Fruit fly (Drosophila melanogaster) whole organism, embryonic: Measurements from ENCODE around the gene CG13403.

Experiments
- CG6272 ChIP-seq: fragments of 200-800 bp; sonication (Bioruptor generic); IDR thresholded peaks from 2 replicates; pipeline ENCODE4 v1.3.6; 2022; ENCODE audit warnings: missing biosample characterization, missing genetic modification characterization
- Drgx ChIP-seq: fragments of 200-800 bp; sonication (Bioruptor generic); IDR thresholded peaks from 2 replicates; pipeline ENCODE4 v1.3.6; 2022; ENCODE audit warnings: missing biosample characterization, missing genetic modification characterization
- HHEX ChIP-seq: fragments of 200-800 bp; sonication (Bioruptor generic); optimal IDR thresholded peaks from 3 replicates; lab custom pipeline; 2017; ENCODE audit warnings: missing biosample characterization, mild to moderate bottlenecking, missing genetic modification characterization, missing genetic modification reagents
- Poxn ChIP-seq: fragments of 200-800 bp; sonication (Bioruptor generic); IDR thresholded peaks from 2 replicates; pipeline ENCODE4 v1.3.6; 2022; ENCODE audit warnings: missing biosample characterization, missing genetic modification characterization
- bcd ChIP-seq: fragments of 200-800 bp; sonication (Bioruptor generic); optimal IDR thresholded peaks from 2 replicates; lab custom pipeline; 2017; ENCODE audit warnings: missing biosample characterization, mild to moderate bottlenecking, missing genetic modification characterization
- chm ChIP-seq: fragments of 200-800 bp; sonication (Bioruptor generic); IDR thresholded peaks from 2 replicates; pipeline ENCODE4 v1.3.6; 2022; ENCODE audit warnings: missing biosample characterization, missing genetic modification characterization
- fd102C ChIP-seq: fragments of 200-800 bp; sonication (Bioruptor generic); optimal IDR thresholded peaks from 2 replicates; lab custom pipeline; 2018; ENCODE audit warnings: missing biosample characterization, mild to moderate bottlenecking, missing genetic modification characterization, moderate library complexity

The CG13403 gene

DNA sequence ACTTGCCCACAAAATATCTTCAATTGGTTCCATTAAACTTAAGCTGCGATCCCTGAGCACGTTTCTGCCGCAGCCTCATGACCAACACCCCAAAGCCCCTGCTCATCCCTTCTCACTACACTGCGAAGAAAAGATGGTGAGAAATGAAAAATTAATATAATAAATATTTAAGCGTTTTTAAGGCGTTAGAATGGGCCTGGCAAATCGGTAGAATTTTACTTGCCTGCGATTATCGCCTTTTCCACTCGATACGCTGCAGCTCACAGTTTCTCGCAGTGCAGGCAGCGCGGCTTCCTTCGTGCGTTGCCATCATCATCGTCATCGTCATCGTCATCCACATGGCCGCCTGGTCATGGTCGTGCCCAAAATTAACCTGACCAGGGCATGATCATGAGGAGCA, 43.6 kb downstream of the CG13403 start:
- no peak for TF ChIP-seq fd102C (GFP tag; lab: Kevin White, UChicago)
- no peak for TF ChIP-seq bcd
- TF ChIP-seq HHEX (GFP tag; lab: Kevin White, UChicago) = no peak
- TF ChIP-seq CG6272 (GFP tag; lab: Robert Waterston, UW) = no peak
- 0 out of 2 replicates have a peak, but pooled peaks have one; percentile 11 for TF ChIP-seq Drgx (GFP tag; lab: Robert Waterston, UW)
- no peak for TF ChIP-seq chm (GFP tag; lab: Robert Waterston, UW)
- no peak for TF ChIP-seq Poxn (GFP tag; lab: Robert Waterston, UW)
